Worm (Caenorhabditis elegans) whole organism, L2 larva: ENCODE results near the gene E02C12.12.

Source experiments
- C34F6.9 ChIP-seq: fragments of 150-350 bp; optimal IDR thresholded peaks from 2 replicates; lab custom pipeline; 2014; ENCODE audit warnings: missing biosample characterization, missing genetic modification characterization
- F13H6.1 ChIP-seq: sonication (generic microtip); optimal IDR thresholded peaks from 2 replicates; lab custom pipeline; 2016; ENCODE audit warnings: missing genetic modification characterization, missing compliant biosample characterization
- R02D3.7 ChIP-seq: fragments of 150-350 bp; optimal IDR thresholded peaks from 2 replicates; lab custom pipeline; 2014; ENCODE audit warnings: missing biosample characterization, missing genetic modification characterization
- Y55F3AM.14 ChIP-seq: fragments of 200-800 bp; sonication (Bioruptor generic); optimal IDR thresholded peaks from 2 replicates; lab custom pipeline; 2018; ENCODE audit warnings: mild to moderate bottlenecking, missing genetic modification characterization, missing compliant biosample characterization
- ZK546.5 ChIP-seq: sonication (generic microtip); optimal IDR thresholded peaks from 2 replicates; lab custom pipeline; 2017; ENCODE audit warnings: missing biosample characterization, missing genetic modification characterization
- ama-1 ChIP-seq: fragments of 150-350 bp; optimal IDR thresholded peaks from 2 replicates; lab custom pipeline; 2018; ENCODE audit warnings: inconsistent platforms
- blmp-1 ChIP-seq: sonication (generic microtip); optimal IDR thresholded peaks from 2 replicates; lab custom pipeline; 2017; ENCODE audit warnings: missing genetic modification characterization, mild to moderate bottlenecking, missing compliant biosample characterization, antibody characterized with exemption, moderate library complexity; ENCODE audit not compliant: insufficient read depth
- ceh-16 ChIP-seq: fragments of 150-350 bp; optimal IDR thresholded peaks from 2 replicates; lab custom pipeline; 2014; ENCODE audit warnings: missing biosample characterization, missing genetic modification characterization
- ceh-82 ChIP-seq: fragments of 150-350 bp; optimal IDR thresholded peaks from 2 replicates; lab custom pipeline; 2014; ENCODE audit warnings: missing biosample characterization, missing genetic modification characterization
- dmd-4 ChIP-seq: sonication (generic microtip); optimal IDR thresholded peaks from 2 replicates; lab custom pipeline; 2017; ENCODE audit warnings: missing biosample characterization, missing genetic modification characterization
- egl-27 ChIP-seq: sonication (generic microtip); optimal IDR thresholded peaks from 3 replicates; lab custom pipeline; 2017; ENCODE audit warnings: missing biosample characterization, missing genetic modification reagents, missing genetic modification characterization
- elt-1 ChIP-seq: fragments of 150-350 bp; optimal IDR thresholded peaks from 2 replicates; lab custom pipeline; 2014; ENCODE audit warnings: missing biosample characterization, missing genetic modification characterization
- elt-3 ChIP-seq: sonication (generic microtip); optimal IDR thresholded peaks from 2 replicates; lab custom pipeline; 2017; ENCODE audit warnings: missing biosample characterization, missing genetic modification characterization
- fos-1 ChIP-seq: fragments of 150-350 bp; optimal IDR thresholded peaks from 2 replicates; lab custom pipeline; 2014; ENCODE audit warnings: missing biosample characterization, missing genetic modification characterization
- gmeb-1 ChIP-seq: fragments of 150-350 bp; optimal IDR thresholded peaks from 2 replicates; lab custom pipeline; 2014; ENCODE audit warnings: missing biosample characterization, missing genetic modification characterization
- lin-13 ChIP-seq: fragments of 150-350 bp; optimal IDR thresholded peaks from 2 replicates; lab custom pipeline; 2014; ENCODE audit warnings: missing biosample characterization, missing genetic modification reagents, missing genetic modification characterization
- lsy-2 ChIP-seq, 2 experiments: fragments of 150-350 bp in 1 of 2; sonication (generic microtip) in 1 of 2; optimal IDR thresholded peaks; 2 replicates each; lab custom pipeline; 2014 to 2017; ENCODE audit warnings: missing biosample characterization in 2 of 2, missing genetic modification characterization in 2 of 2
- mab-5 ChIP-seq: fragments of 150-350 bp; optimal IDR thresholded peaks from 2 replicates; lab custom pipeline; 2014; ENCODE audit warnings: missing biosample characterization, missing genetic modification characterization
- mbf-1 ChIP-seq: sonication (generic microtip); optimal IDR thresholded peaks from 2 replicates; lab custom pipeline; 2017; ENCODE audit warnings: missing biosample characterization, missing genetic modification characterization
- mdl-1 ChIP-seq, 2 experiments: fragments of 150-350 bp in 1 of 2; sonication (generic microtip) in 1 of 2; optimal IDR thresholded peaks; 2 replicates each; lab custom pipeline; 2017; ENCODE audit warnings: missing biosample characterization in 2 of 2, missing genetic modification characterization in 2 of 2
- nhr-10 ChIP-seq: sonication (generic microtip); optimal IDR thresholded peaks from 2 replicates; lab custom pipeline; 2017; ENCODE audit warnings: missing biosample characterization, missing genetic modification characterization
- nhr-12 ChIP-seq: fragments of 150-350 bp; optimal IDR thresholded peaks from 2 replicates; lab custom pipeline; 2014; ENCODE audit warnings: missing biosample characterization, missing genetic modification characterization
- nhr-129 ChIP-seq: fragments of 150-350 bp; optimal IDR thresholded peaks from 2 replicates; lab custom pipeline; 2014; ENCODE audit warnings: missing biosample characterization, missing genetic modification characterization
- nhr-21 ChIP-seq: fragments of 150-350 bp; optimal IDR thresholded peaks from 2 replicates; lab custom pipeline; 2014; ENCODE audit warnings: missing biosample characterization, missing genetic modification characterization
- nhr-23 ChIP-seq: fragments of 150-350 bp; optimal IDR thresholded peaks from 2 replicates; lab custom pipeline; 2014; ENCODE audit warnings: missing biosample characterization, missing genetic modification reagents, missing genetic modification characterization
- nhr-237 ChIP-seq: fragments of 150-350 bp; optimal IDR thresholded peaks from 2 replicates; lab custom pipeline; 2014; ENCODE audit warnings: missing biosample characterization, missing genetic modification characterization
- nhr-25 ChIP-seq: fragments of 150-350 bp; sonication (generic microtip); optimal IDR thresholded peaks from 3 replicates; lab custom pipeline; 2014; ENCODE audit warnings: missing biosample characterization, missing genetic modification characterization
- nhr-6 ChIP-seq: fragments of 150-350 bp; optimal IDR thresholded peaks from 2 replicates; lab custom pipeline; 2014; ENCODE audit warnings: missing biosample characterization, missing genetic modification characterization
- nhr-77 ChIP-seq: fragments of 150-350 bp; optimal IDR thresholded peaks from 2 replicates; lab custom pipeline; 2014; ENCODE audit warnings: missing biosample characterization, missing genetic modification characterization
- sem-4 ChIP-seq: fragments of 150-350 bp; optimal IDR thresholded peaks from 2 replicates; lab custom pipeline; 2014; ENCODE audit warnings: missing biosample characterization, missing genetic modification reagents, missing genetic modification characterization
- skn-1 ChIP-seq: sonication (generic microtip); optimal IDR thresholded peaks from 2 replicates; lab custom pipeline; 2017; ENCODE audit warnings: missing biosample characterization, missing genetic modification characterization
- sma-3 ChIP-seq: sonication (generic microtip); optimal IDR thresholded peaks from 2 replicates; lab custom pipeline; 2016; ENCODE audit warnings: missing genetic modification reagents, missing genetic modification characterization, missing compliant biosample characterization
- sma-9 ChIP-seq, 2 experiments: fragments of 150-350 bp in 1 of 2; sonication (generic microtip) in 1 of 2; optimal IDR thresholded peaks; 2 replicates each; lab custom pipeline; 2014 to 2016; ENCODE audit warnings: missing genetic modification characterization in 2 of 2, mild to moderate bottlenecking in 1 of 2, missing biosample characterization in 1 of 2, missing compliant biosample characterization in 1 of 2, missing genetic modification reagents in 1 of 2, moderate library complexity in 1 of 2
- snpc-4 ChIP-seq: fragments of 150-350 bp; optimal IDR thresholded peaks from 2 replicates; lab custom pipeline; 2014; ENCODE audit warnings: missing biosample characterization, missing genetic modification characterization
- unc-39 ChIP-seq: fragments of 150-350 bp; optimal IDR thresholded peaks from 2 replicates; lab custom pipeline; 2014; ENCODE audit warnings: missing biosample characterization, missing genetic modification characterization
- unc-62 ChIP-seq: fragments of 150-350 bp; optimal IDR thresholded peaks from 2 replicates; lab custom pipeline; 2014; ENCODE audit warnings: missing biosample characterization, missing genetic modification reagents, missing genetic modification characterization
- zag-1 ChIP-seq: fragments of 150-350 bp; optimal IDR thresholded peaks from 2 replicates; lab custom pipeline; 2014; ENCODE audit warnings: missing biosample characterization, missing genetic modification characterization
- ztf-4 ChIP-seq: fragments of 150-350 bp; optimal IDR thresholded peaks from 2 replicates; lab custom pipeline; 2014; ENCODE audit warnings: missing biosample characterization, missing genetic modification characterization

E02C12.12 gene

DNA sequence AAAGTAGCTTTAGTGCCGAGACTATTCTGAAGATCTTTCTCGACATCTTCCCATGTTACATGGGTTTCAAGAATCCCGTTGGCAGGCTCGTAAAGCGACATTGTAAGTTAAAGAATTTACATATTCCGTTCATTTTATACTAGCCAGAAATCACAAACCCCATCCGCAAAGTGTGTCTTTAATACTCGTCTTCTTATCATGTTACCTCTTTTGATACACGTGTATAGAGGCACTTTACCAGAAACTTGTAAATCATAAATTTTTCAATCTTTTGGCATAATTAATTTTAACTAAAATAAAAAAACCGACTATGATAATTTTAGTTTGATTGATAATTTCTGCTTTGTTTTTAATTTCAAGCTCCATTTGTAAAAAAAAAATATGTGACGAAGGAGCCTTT is 11.1 kb downstream of the E02C12.12 start, which contains the start of gene E02C12.6:
Gene E02C12.6 (minus strand): TSS at position 101 of the 400 bp plus-strand sequence.
- TF ChIP-seq nhr-21 (tag; lab: Kevin White, UChicago): no peak
- TF ChIP-seq dmd-4: no peak
- TF ChIP-seq sem-4 (tag; lab: Kevin White, UChicago): no peak
- no peak for TF ChIP-seq sma-3 (GFP tag; lab: Kevin White, UChicago)
- TF ChIP-seq mdl-1 (tag; optimal IDR thresholded peaks at IDR 0.05; lab: Kevin White, UChicago): no peak

- TF ChIP-seq nhr-129 (tag; lab: Kevin White, UChicago): no peak
- no peak for TF ChIP-seq ama-1 (lab: Kevin White, UChicago)
- no peak for TF ChIP-seq lin-13 (GFP tag; lab: Kevin White, UChicago)
- TF ChIP-seq nhr-25 (tag; lab: Kevin White, UChicago): no peak
- no peak for TF ChIP-seq elt-1
- TF ChIP-seq unc-62 (GFP tag; lab: Kevin White, UChicago): no peak
- no peak for TF ChIP-seq ZK546.5 (tag; lab: Kevin White, UChicago)
- TF ChIP-seq nhr-77: no peak
- no peak for TF ChIP-seq fos-1 (tag; lab: Kevin White, UChicago)
- TF ChIP-seq snpc-4 (tag; lab: Kevin White, UChicago): no peak
- no peak for TF ChIP-seq ceh-16 (tag; lab: Kevin White, UChicago)
- no peak for TF ChIP-seq sem-4 (tag; lab: Kevin White, UChicago)
- TF ChIP-seq egl-27 (tag; lab: Kevin White, UChicago): no peak
- TF ChIP-seq blmp-1 (tag; lab: Kevin White, UChicago): no peak
- TF ChIP-seq ceh-82 (tag; lab: Kevin White, UChicago): no peak
- no peak for TF ChIP-seq mab-5 (tag; lab: Kevin White, UChicago)
These were observed 22.4 kb downstream of the E02C12.12 start, which contains the start of gene gpa-3 for ce11 chrV:9359674-9360073. Gene gpa-3, minus strand, starts transcription at chrV:9359774.

DNA sequence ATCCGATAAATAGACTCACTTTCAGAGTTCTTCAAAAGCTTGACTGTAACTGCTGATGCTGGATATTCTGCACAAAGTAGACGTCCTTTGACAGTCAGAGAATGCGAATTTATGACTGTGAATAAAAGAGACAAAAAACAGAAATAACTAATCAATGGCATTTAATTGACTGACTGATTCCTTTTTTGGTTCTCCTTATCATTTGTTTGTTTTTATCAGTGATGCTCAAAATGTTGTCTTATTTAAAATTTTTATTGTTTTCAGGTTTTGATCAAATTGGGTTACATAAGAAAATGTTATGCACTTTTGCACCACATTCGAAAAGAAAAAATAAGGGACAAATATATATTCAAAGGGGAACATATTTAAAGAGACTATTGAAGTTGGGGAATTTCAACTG is 25.8 kb downstream of the E02C12.12 start, which contains the start of gene ttr-49:
Gene ttr-49 (minus strand): TSS at position 171 of the 400 bp plus-strand sequence.
- TF ChIP-seq elt-3 (tag; lab: Kevin White, UChicago): no peak
- peak; percentile 59 for TF ChIP-seq fos-1 (tag; lab: Kevin White, UChicago)
- TF ChIP-seq blmp-1 (tag; lab: Kevin White, UChicago): no peak

ce11 chrV:9355371-9355770 is 26.7 kb downstream of the E02C12.12 start, which contains the start of gene ttr-40:
Gene ttr-40, minus strand, starts transcription at chrV:9355471.
- TF ChIP-seq nhr-25 (tag; lab: Kevin White, UChicago): no peak
- TF ChIP-seq lin-13 (GFP tag; lab: Kevin White, UChicago): no peak
- TF ChIP-seq C34F6.9: no peak
- TF ChIP-seq lsy-2 (tag; optimal IDR thresholded peaks at IDR 0.05; lab: Kevin White, UChicago): no peak
- no peak for TF ChIP-seq Y55F3AM.14 (GFP tag; lab: Kevin White, UChicago)
- TF ChIP-seq ztf-4 (tag; lab: Kevin White, UChicago): no peak
- no peak for TF ChIP-seq sma-9 (GFP tag; optimal IDR thresholded peaks at IDR 0.05; lab: Kevin White, UChicago)
- TF ChIP-seq sma-9 (tag; optimal IDR thresholded peaks at IDR 0.05; lab: Kevin White, UChicago): no peak
- TF ChIP-seq ZK546.5 (tag; lab: Kevin White, UChicago): no peak
- TF ChIP-seq gmeb-1: no peak
- TF ChIP-seq ceh-82 (tag; lab: Kevin White, UChicago): no peak
- TF ChIP-seq elt-1: no peak
- TF ChIP-seq nhr-12: no peak
- TF ChIP-seq zag-1 (tag; lab: Kevin White, UChicago): no peak
- no peak for TF ChIP-seq mab-5 (tag; lab: Kevin White, UChicago)
- no peak for TF ChIP-seq mdl-1 (tag; optimal IDR thresholded peaks at IDR 0.05; lab: Kevin White, UChicago)
- no peak for TF ChIP-seq nhr-23 (tag; lab: Kevin White, UChicago)

DNA sequence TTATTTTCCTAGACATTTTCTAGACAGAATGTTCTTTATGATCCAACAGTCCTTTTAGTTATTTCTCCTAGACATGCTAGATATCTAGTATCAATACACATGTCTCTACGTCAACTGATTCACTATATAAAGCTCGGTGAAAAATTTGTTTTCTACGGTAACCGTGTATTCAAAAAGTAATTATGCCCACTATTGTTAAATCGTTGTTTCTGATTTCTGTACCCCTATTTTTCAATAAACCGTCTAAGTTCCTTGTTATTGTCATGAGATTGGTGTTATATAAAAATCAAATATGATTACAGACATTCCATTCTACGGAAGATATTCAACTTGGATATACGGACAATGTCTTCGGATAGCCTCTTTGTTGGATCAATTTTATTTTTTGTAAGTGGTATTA is 29.2 kb downstream of the E02C12.12 start, which contains the start of gene srx-46:
Gene srx-46 (plus strand): TSS at position 301 of the 400 bp plus-strand sequence.
- TF ChIP-seq R02D3.7 (tag; lab: Kevin White, UChicago) (no peak), F13H6.1 (no peak), zag-1 (tag; lab: Kevin White, UChicago) (no peak), unc-39 (tag; lab: Kevin White, UChicago) (no peak), nhr-6 (tag; lab: Kevin White, UChicago) (no peak), C34F6.9 (no peak), nhr-21 (tag; lab: Kevin White, UChicago) (no peak), elt-3 (tag; lab: Kevin White, UChicago) (no peak), skn-1 (tag; lab: Kevin White, UChicago) (no peak), mbf-1 (tag; lab: Kevin White, UChicago) (no peak), nhr-237 (tag; lab: Kevin White, UChicago) (no peak), nhr-10 (no peak)
